Fruit fly (Drosophila melanogaster) whole organism: Measurements from ENCODE around the gene Syn.
A peak's percentile ranks its signal among the peaks of the same experiment; 100 is the strongest.

Source experiments
- CG8478 ChIP-seq: fragments of >200 bp; optimal IDR thresholded peaks from 2 replicates; lab custom pipeline; 2018; ENCODE audit warnings: inconsistent platforms
- Dll ChIP-seq: fragments of >200 bp; optimal IDR thresholded peaks from 2 replicates; lab custom pipeline; 2017
- EcR ChIP-seq, 2 experiments: fragments of >200 bp; optimal IDR thresholded peaks; 2 replicates each; lab custom pipeline; 2017; ENCODE audit warnings: missing biosample characterization in 2 of 2, missing genetic modification characterization in 2 of 2, missing genetic modification reagents in 2 of 2
- pan ChIP-seq: fragments of >200 bp; optimal IDR thresholded peaks from 2 replicates; lab custom pipeline; 2017
- psq ChIP-seq: fragments of >200 bp; optimal IDR thresholded peaks from 2 replicates; lab custom pipeline; 2017
- usp ChIP-seq: fragments of >200 bp; optimal IDR thresholded peaks from 2 replicates; lab custom pipeline; 2017; ENCODE audit warnings: missing biosample characterization, missing genetic modification characterization, mixed read lengths

The Syn gene

dm6 chr3R:10166334-10166733 is 24.2 kb upstream of the Syn start:
- TF ChIP-seq pan (lab: Kevin White, UChicago) (no peak), Dll (lab: Kevin White, UChicago) (no peak), psq (no peak), CG8478 (lab: Kevin White, UChicago) (no peak), EcR (GFP tag; optimal IDR thresholded peaks at IDR 0.05; lab: Kevin White, UChicago) (no peak), usp (GFP tag; lab: Kevin White, UChicago) (no peak)

DNA sequence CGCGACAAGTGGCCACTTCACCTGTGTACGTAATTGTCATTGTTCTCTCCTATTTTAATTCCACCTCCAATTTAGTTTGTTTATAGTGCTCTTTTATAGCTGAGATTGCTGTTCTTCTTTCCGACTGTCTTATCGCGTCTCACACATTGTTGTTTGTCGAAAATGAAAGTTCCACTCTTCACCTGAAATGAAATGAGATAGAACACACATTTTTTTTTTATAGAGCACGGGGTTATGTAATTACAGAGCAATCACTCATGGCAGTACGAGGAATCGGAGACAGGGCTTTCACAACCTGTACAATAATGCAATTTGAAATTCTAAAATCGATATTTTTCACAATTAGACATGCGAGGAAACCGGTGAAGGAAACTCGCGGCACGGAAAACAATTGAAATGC is 23.2 kb upstream of the Syn start:
- TF ChIP-seq pan (lab: Kevin White, UChicago) (no peak), usp (GFP tag; lab: Kevin White, UChicago) (no peak), Dll (lab: Kevin White, UChicago) (no peak), EcR (GFP tag; optimal IDR thresholded peaks at IDR 0.05; lab: Kevin White, UChicago) (no peak), psq (no peak), CG8478 (lab: Kevin White, UChicago) (no peak)

- TF ChIP-seq Dll (lab: Kevin White, UChicago) (no peak), pan (lab: Kevin White, UChicago) (no peak), psq (no peak), CG8478 (lab: Kevin White, UChicago) (no peak), EcR (GFP tag; optimal IDR thresholded peaks at IDR 0.05; lab: Kevin White, UChicago) (no peak), usp (GFP tag; lab: Kevin White, UChicago) (no peak)
Observed at dm6 chr3R:10168483-10169064, 21.9 kb upstream of the Syn start.

DNA sequence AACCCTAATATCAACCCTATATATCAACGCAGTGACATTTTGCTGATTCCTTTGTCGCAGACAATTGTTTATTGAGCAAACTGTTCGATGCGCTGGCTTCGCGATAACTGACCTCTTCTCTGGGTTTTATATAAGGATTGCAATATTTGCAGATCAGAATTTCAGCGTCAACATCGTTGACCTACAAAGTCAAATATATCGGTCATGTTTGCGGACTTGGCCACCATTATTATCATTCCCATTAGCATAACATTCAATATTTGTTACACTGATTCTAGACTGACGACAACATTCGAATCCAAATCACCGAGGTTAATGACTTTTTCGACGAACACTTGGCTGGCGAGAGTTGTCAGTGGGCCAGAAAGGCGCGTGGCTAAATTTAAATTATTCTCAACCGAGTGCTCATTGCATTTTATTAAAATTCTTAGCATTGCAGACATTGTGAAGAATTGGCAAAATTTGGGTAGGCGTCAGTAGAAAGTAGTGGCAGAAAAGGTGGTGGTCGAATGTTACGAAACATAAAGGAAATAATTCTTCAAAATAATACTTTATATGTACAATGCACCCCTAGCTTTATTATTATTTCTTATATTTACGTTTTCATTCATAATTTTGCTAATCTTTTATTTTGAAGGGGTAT is 21.2 kb upstream of the Syn start:
- TF ChIP-seq psq (no peak), EcR (GFP tag; optimal IDR thresholded peaks at IDR 0.05; lab: Kevin White, UChicago) (peak in 1 of 2 experiments; percentile 70)

dm6 chr3R:10170356-10170876 is 20.1 kb upstream of the Syn start, which contains the start of gene Best1:
Best1 (minus strand) TSS chr3R:10170487.
- TF ChIP-seq Dll (lab: Kevin White, UChicago) (no peak), pan (lab: Kevin White, UChicago) (no peak), EcR (GFP tag; optimal IDR thresholded peaks at IDR 0.05; lab: Kevin White, UChicago) (no peak), CG8478 (lab: Kevin White, UChicago) (no peak), usp (GFP tag; lab: Kevin White, UChicago) (no peak), psq (no peak)

DNA sequence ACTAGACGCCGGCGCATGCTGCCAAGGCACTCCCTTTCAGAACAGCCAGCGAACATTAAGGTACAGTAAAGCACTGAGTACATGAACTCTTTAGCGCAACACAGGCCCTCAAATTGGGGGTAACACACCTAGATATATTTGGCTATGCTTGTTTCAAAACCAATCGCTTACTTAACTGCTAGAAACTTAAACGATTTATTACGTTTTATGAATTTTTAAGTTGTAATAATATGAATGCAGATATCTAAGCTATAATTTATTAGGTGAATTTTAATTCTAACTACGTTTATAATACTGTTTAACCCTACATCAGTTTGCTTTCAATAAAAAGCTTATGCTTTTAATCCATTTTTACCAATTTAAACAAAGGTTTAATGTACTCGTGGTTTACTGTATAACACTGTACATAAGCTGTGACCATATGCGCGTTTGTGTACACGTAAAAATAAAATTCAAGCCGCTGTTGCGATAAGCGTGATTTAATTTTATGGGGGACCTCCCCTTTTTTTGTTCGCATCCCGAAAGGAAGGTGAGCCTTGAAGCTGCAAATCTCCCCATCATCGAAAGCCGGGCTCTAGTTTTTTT is 13.5 kb upstream of the Syn start:
- TF ChIP-seq pan (lab: Kevin White, UChicago): no peak
- TF ChIP-seq Dll (lab: Kevin White, UChicago): no peak
- TF ChIP-seq CG8478 (lab: Kevin White, UChicago): no peak
- TF ChIP-seq psq: no peak
- no peak for TF ChIP-seq EcR (GFP tag; optimal IDR thresholded peaks at IDR 0.05; lab: Kevin White, UChicago)
- no peak for TF ChIP-seq usp (GFP tag; lab: Kevin White, UChicago)

DNA sequence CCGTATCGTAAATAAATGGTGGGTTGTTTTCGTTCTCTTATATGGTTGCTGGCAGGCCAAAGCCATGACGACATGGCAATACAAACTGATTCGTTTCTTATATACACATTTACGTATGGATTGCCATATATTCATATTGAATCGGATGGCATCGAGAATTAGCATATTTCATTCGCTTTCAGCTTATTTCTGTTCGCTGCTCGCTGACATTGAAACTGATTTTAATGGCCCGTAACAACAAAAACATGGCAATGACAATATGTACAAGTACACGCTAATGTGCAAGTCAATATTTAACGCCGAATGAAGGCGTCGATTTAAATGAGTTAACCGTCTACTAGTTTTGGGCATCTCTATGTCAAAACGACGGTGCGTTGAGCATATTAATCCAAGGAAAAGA is 4.5 kb upstream of the Syn start:
- TF ChIP-seq Dll (lab: Kevin White, UChicago) (no peak), usp (GFP tag; lab: Kevin White, UChicago) (no peak), CG8478 (lab: Kevin White, UChicago) (no peak), psq (no peak), EcR (GFP tag; optimal IDR thresholded peaks at IDR 0.05; lab: Kevin White, UChicago) (no peak), pan (lab: Kevin White, UChicago) (no peak)

DNA sequence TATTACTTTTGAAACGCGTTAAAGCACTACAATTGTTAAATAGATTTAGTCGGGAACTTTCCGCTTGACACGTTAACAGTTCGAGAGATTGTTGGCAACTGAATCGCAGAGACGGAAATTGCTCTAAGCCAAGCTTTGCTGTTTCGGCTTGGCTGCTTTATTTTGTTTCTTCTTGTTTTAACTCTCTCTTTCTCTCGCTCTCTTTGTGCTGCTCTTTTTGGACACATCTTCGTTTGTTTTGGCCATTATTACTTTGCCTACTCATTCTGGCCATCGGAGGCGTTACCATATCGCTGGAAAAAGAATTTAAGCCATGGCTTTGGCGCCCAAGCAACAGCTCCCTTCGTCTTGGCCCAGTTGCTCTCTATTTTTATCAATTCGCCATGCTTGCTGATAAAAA is 969 bp upstream of the Syn start, which contains the start of gene CG12814:
Gene CG12814 (minus strand): TSS at position 84 of the 400 bp plus-strand sequence.
- no peak for TF ChIP-seq EcR (GFP tag; optimal IDR thresholded peaks at IDR 0.05; lab: Kevin White, UChicago)
- no peak for TF ChIP-seq psq
- no peak for TF ChIP-seq pan (lab: Kevin White, UChicago)
- no peak for TF ChIP-seq Dll (lab: Kevin White, UChicago)

DNA sequence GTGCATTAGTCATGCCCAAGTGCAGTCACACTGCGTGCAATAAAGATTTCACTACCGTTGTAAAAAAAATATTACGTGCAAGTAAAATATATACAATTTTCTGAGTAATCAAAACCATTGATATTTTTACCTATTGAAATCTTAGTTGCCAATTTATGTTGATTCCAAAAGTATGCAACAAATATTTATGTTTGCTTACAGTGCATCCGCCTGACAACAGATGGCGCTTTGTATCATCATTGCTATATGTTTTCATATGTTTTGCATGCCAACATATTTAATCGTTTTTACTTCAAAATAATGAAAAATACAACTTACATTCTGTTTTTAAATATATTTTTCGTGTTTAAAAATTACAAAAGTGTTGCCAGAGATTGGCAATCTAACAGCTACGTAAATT is 13.1 kb downstream of the Syn start:
- TF ChIP-seq psq (no peak), Dll (lab: Kevin White, UChicago) (no peak), EcR (GFP tag; optimal IDR thresholded peaks at IDR 0.05; lab: Kevin White, UChicago) (no peak)

DNA sequence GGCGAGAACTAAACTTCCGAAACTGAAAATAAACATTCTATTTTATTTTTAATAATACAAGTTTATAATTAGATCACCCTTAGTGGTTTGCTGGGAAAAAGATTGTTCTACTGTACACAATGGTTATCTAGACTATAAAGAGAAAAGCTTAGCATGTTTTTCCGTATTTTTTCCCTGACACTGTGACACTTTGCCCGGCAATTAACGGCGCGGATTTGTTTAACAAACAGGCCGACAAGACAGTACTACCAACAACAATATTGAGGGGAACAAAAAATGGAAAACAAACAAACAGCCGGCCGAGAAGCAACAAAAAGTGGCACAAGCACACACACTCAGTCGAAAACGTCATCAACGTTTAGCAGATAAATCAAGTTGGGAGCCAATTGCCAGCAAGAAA is 16.3 kb downstream of the Syn start:
- TF ChIP-seq pan (lab: Kevin White, UChicago): no peak
- no peak for TF ChIP-seq Dll (lab: Kevin White, UChicago)
- no peak for TF ChIP-seq usp (GFP tag; lab: Kevin White, UChicago)
- TF ChIP-seq EcR (GFP tag; optimal IDR thresholded peaks at IDR 0.05; lab: Kevin White, UChicago): no peak
- no peak for TF ChIP-seq psq
- no peak for TF ChIP-seq CG8478 (lab: Kevin White, UChicago)

DNA sequence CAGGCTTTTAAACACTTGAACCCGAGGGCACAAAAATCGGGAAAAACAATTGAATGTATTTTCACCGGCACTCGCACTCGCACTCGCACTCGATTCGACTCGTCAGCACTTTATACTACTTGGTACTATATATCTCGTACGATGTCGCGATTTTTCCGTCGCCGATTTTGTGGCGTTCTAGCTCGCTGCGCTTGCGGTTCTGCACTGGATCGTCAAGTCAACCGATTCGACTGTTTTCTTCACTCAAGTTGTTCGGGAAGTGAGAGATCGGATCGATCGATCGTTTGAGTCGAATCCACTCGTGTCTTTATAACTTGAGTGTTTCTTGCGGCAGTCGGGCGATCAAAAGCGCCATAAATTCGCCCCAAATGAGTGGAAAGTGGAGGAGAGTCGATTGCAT is 22.3 kb downstream of the Syn start, which contains the start of gene Timp:
Gene Timp (minus strand): TSS at position 209 of the 400 bp plus-strand sequence.
- TF ChIP-seq pan (lab: Kevin White, UChicago) (no peak), usp (GFP tag; lab: Kevin White, UChicago) (no peak), Dll (lab: Kevin White, UChicago) (no peak), psq (no peak), EcR (GFP tag; optimal IDR thresholded peaks at IDR 0.05; lab: Kevin White, UChicago) (no peak), CG8478 (lab: Kevin White, UChicago) (no peak)

- TF ChIP-seq CG8478 (lab: Kevin White, UChicago): no peak
- no peak for TF ChIP-seq Dll (lab: Kevin White, UChicago)
- no peak for TF ChIP-seq usp (GFP tag; lab: Kevin White, UChicago)
- no peak for TF ChIP-seq EcR (GFP tag; optimal IDR thresholded peaks at IDR 0.05; lab: Kevin White, UChicago)
- TF ChIP-seq pan (lab: Kevin White, UChicago): no peak
- TF ChIP-seq psq: no peak
Observed at dm6 chr3R:10213430-10213829, 22.9 kb downstream of the Syn start.
